Fruit fly (Drosophila melanogaster): ENCODE results near the gene gnu.

The gnu gene

dm6 chr3L:14803236-14803635 lies at the start of gene gnu:
Gene gnu (minus strand): TSS chr3L:14803360.
- TF ChIP-seq EcR (GFP tag; optimal IDR thresholded peaks at IDR 0.05) (no peak), Dll (optimal IDR thresholded peaks at IDR 0.05) (no peak), psq (optimal IDR thresholded peaks at IDR 0.05) (no peak), CG8478 (optimal IDR thresholded peaks at IDR 0.05) (no peak), pan (optimal IDR thresholded peaks at IDR 0.05) (no peak), usp (GFP tag; optimal IDR thresholded peaks at IDR 0.05) (no peak)

dm6 chr3L:14847415-14847814 lies 44.3 kb upstream of the gnu start:
- TF ChIP-seq CG8478 (optimal IDR thresholded peaks at IDR 0.05): no peak
- TF ChIP-seq EcR (GFP tag; optimal IDR thresholded peaks at IDR 0.05): no peak
- TF ChIP-seq Dll (optimal IDR thresholded peaks at IDR 0.05): no peak
- no peak for TF ChIP-seq usp (GFP tag; optimal IDR thresholded peaks at IDR 0.05)
- TF ChIP-seq pan (optimal IDR thresholded peaks at IDR 0.05): no peak

- TF ChIP-seq Dll (optimal IDR thresholded peaks at IDR 0.05) (no peak), psq (optimal IDR thresholded peaks at IDR 0.05) (no peak), EcR (GFP tag; optimal IDR thresholded peaks at IDR 0.05) (no peak), usp (GFP tag; optimal IDR thresholded peaks at IDR 0.05) (no peak), pan (optimal IDR thresholded peaks at IDR 0.05) (no peak), CG8478 (optimal IDR thresholded peaks at IDR 0.05) (no peak)
Observed at dm6 chr3L:14822364-14822763, 19.2 kb upstream of the gnu start.

dm6 chr3L:14821133-14821532 lies 18.0 kb upstream of the gnu start:
- TF ChIP-seq CG8478 (optimal IDR thresholded peaks at IDR 0.05): no peak
- TF ChIP-seq psq (optimal IDR thresholded peaks at IDR 0.05): no peak
- TF ChIP-seq pan (optimal IDR thresholded peaks at IDR 0.05): no peak
- TF ChIP-seq Dll (optimal IDR thresholded peaks at IDR 0.05): no peak
- TF ChIP-seq EcR (GFP tag; optimal IDR thresholded peaks at IDR 0.05): no peak
- TF ChIP-seq usp (GFP tag; optimal IDR thresholded peaks at IDR 0.05): no peak

dm6 chr3L:14816666-14817065 lies 13.5 kb upstream of the gnu start:
- TF ChIP-seq usp (GFP tag; optimal IDR thresholded peaks at IDR 0.05) (no peak), pan (optimal IDR thresholded peaks at IDR 0.05) (no peak), psq (optimal IDR thresholded peaks at IDR 0.05) (no peak), EcR (GFP tag; optimal IDR thresholded peaks at IDR 0.05) (no peak), Dll (optimal IDR thresholded peaks at IDR 0.05) (no peak), CG8478 (optimal IDR thresholded peaks at IDR 0.05) (no peak)

- TF ChIP-seq usp (GFP tag; optimal IDR thresholded peaks at IDR 0.05) (no peak), EcR (GFP tag; optimal IDR thresholded peaks at IDR 0.05) (no peak), Dll (optimal IDR thresholded peaks at IDR 0.05) (no peak), pan (optimal IDR thresholded peaks at IDR 0.05) (no peak)
Observed at dm6 chr3L:14804724-14805221, 1.6 kb upstream of the gnu start, which contains the start of gene CG17839. Gene CG17839 (plus strand): TSS chr3L:14805136.

- no peak for TF ChIP-seq pan (optimal IDR thresholded peaks at IDR 0.05)
- TF ChIP-seq Dll (optimal IDR thresholded peaks at IDR 0.05): no peak
- TF ChIP-seq CG8478 (optimal IDR thresholded peaks at IDR 0.05): no peak
- TF ChIP-seq psq (optimal IDR thresholded peaks at IDR 0.05): no peak
- TF ChIP-seq usp (GFP tag; optimal IDR thresholded peaks at IDR 0.05): no peak
- no peak for TF ChIP-seq EcR (GFP tag; optimal IDR thresholded peaks at IDR 0.05)
Observed at dm6 chr3L:14801854-14802616, 1.1 kb downstream of the gnu start, which contains the start of gene NHP2. Gene NHP2 (minus strand): TSS chr3L:14802168.

dm6 chr3L:14790849-14791646 lies 12.1 kb downstream of the gnu start:
- TF ChIP-seq Dll (optimal IDR thresholded peaks at IDR 0.05) (no peak), pan (optimal IDR thresholded peaks at IDR 0.05) (no peak), CG8478 (optimal IDR thresholded peaks at IDR 0.05) (no peak), EcR (GFP tag; optimal IDR thresholded peaks at IDR 0.05) (no peak), usp (GFP tag; optimal IDR thresholded peaks at IDR 0.05) (no peak), psq (optimal IDR thresholded peaks at IDR 0.05) (no peak)

- TF ChIP-seq Dll (optimal IDR thresholded peaks at IDR 0.05) (no peak), EcR (GFP tag; optimal IDR thresholded peaks at IDR 0.05) (no peak), pan (optimal IDR thresholded peaks at IDR 0.05) (no peak), CG8478 (optimal IDR thresholded peaks at IDR 0.05) (no peak), psq (optimal IDR thresholded peaks at IDR 0.05) (no peak), usp (GFP tag; optimal IDR thresholded peaks at IDR 0.05) (no peak)
Observed at dm6 chr3L:14790127-14790589, 13.0 kb downstream of the gnu start.

- TF ChIP-seq EcR (GFP tag; optimal IDR thresholded peaks at IDR 0.05) (no peak), Dll (optimal IDR thresholded peaks at IDR 0.05) (no peak), pan (optimal IDR thresholded peaks at IDR 0.05) (no peak), psq (optimal IDR thresholded peaks at IDR 0.05) (no peak), CG8478 (optimal IDR thresholded peaks at IDR 0.05) (no peak), usp (GFP tag; optimal IDR thresholded peaks at IDR 0.05) (no peak)
Observed at dm6 chr3L:14789676-14790075, 13.5 kb downstream of the gnu start, which contains the start of gene Helz. Gene Helz (plus strand): TSS chr3L:14789935.

dm6 chr3L:14786230-14786850 lies 16.8 kb downstream of the gnu start, which contains the start of the genes bmm and Tdrd3:
Gene bmm (minus strand): TSS chr3L:14786412.
Gene Tdrd3 (plus strand): TSS chr3L:14786791.
- no peak for TF ChIP-seq CG8478 (optimal IDR thresholded peaks at IDR 0.05)
- TF ChIP-seq Dll (optimal IDR thresholded peaks at IDR 0.05): no peak
- TF ChIP-seq pan (optimal IDR thresholded peaks at IDR 0.05): no peak
- TF ChIP-seq usp (GFP tag; optimal IDR thresholded peaks at IDR 0.05): no peak
- no peak for TF ChIP-seq psq (optimal IDR thresholded peaks at IDR 0.05)
- no peak for TF ChIP-seq EcR (GFP tag; optimal IDR thresholded peaks at IDR 0.05)
